Worm (Caenorhabditis elegans): ENCODE data around the gene F07G6.12.

The F07G6.12 gene

ce11 chrX:1712538-1712937 lies 23.5 kb upstream of the F07G6.12 start, which contains the start of gene fbxa-52:
Gene fbxa-52 (minus strand): TSS chrX:1712638.
- TF ChIP-seq rcor-1 (GFP tag; IDR thresholded peaks at IDR 0.05): no peak
- TF ChIP-seq rec-8 (tag; optimal IDR thresholded peaks at IDR 0.05): no peak
- TF ChIP-seq ekl-4 (GFP tag; IDR thresholded peaks at IDR 0.05): no peak
- no peak for TF ChIP-seq xnd-1 (tag; optimal IDR thresholded peaks at IDR 0.05)
- TF ChIP-seq tbx-9 (tag; optimal IDR thresholded peaks at IDR 0.05; ENCODE audit: borderline replicate concordance): no peak
- TF ChIP-seq dox-1 (GFP tag; IDR thresholded peaks at IDR 0.05): no peak
- TF ChIP-seq lin-54 (GFP tag; optimal IDR thresholded peaks at IDR 0.05): no peak
- no peak for TF ChIP-seq madf-10 (tag; optimal IDR thresholded peaks at IDR 0.05)
- no peak for TF ChIP-seq nfya-1 (tag; optimal IDR thresholded peaks at IDR 0.05; ENCODE audit: borderline replicate concordance, insufficient read depth)
- TF ChIP-seq lin-40 (tag; optimal IDR thresholded peaks at IDR 0.05): no peak
- TF ChIP-seq hlh-26 (GFP tag; conservative IDR thresholded peaks at IDR 0.05): no peak
- TF ChIP-seq nfyb-1 (GFP tag; IDR thresholded peaks at IDR 0.05): no peak
- no peak for TF ChIP-seq let-526 (GFP tag; IDR thresholded peaks at IDR 0.05)
- TF ChIP-seq somi-1 (GFP tag; optimal IDR thresholded peaks at IDR 0.05): no peak
- TF ChIP-seq atf-7 (tag; optimal IDR thresholded peaks at IDR 0.05): no peak
- TF ChIP-seq lir-1 (GFP tag; conservative IDR thresholded peaks at IDR 0.05): no peak
- TF ChIP-seq dpff-1 (tag; optimal IDR thresholded peaks at IDR 0.05): no peak
- no peak for TF ChIP-seq sea-2 (GFP tag; IDR thresholded peaks at IDR 0.05)
- TF ChIP-seq F33H1.4 (GFP tag; IDR thresholded peaks at IDR 0.05): no peak
- TF ChIP-seq snpc-3.4 (tag; optimal IDR thresholded peaks at IDR 0.05): no peak

DNA sequence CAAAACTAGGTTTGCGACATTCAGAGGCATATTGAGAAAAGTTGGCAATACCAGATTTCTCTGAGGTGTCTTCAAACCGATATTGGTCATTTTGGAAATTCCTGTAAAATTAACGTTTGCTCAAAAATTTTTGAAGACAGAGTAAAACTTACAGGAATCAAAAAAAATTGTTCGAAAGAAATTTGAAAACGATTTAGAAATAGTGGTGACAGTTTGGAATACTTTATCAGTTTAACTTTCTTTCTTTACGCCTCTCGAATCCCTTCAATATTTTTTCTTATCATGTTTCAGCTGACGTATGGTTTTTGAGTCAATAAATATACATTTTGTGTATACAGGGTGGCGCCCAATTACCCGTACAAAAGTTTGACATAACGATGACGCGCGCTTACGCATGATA lies 17.6 kb upstream of the F07G6.12 start, which contains the start of gene fbxa-53:
fbxa-53 (minus strand) TSS at position 101 of the 400 bp plus-strand sequence.
- no peak for TF ChIP-seq ztf-28 (GFP tag; IDR thresholded peaks at IDR 0.05)
- TF ChIP-seq lin-35 (GFP tag; optimal IDR thresholded peaks at IDR 0.05): no peak
- TF ChIP-seq hrde-1 (tag; optimal IDR thresholded peaks at IDR 0.05; ENCODE audit: borderline replicate concordance): no peak
- TF ChIP-seq zfh-2 (GFP tag; conservative IDR thresholded peaks at IDR 0.05): no peak
- TF ChIP-seq F23B12.7 (tag; optimal IDR thresholded peaks at IDR 0.05; ENCODE audit: insufficient read depth): no peak
- TF ChIP-seq rcor-1 (GFP tag; IDR thresholded peaks at IDR 0.05): no peak
- TF ChIP-seq Y53G8AR.9 (GFP tag; conservative IDR thresholded peaks at IDR 0.05): no peak
- TF ChIP-seq K11D2.4 (GFP tag; IDR thresholded peaks at IDR 0.05): no peak
- no peak for TF ChIP-seq C17E4.6 (GFP tag; IDR thresholded peaks at IDR 0.05)
- no peak for TF ChIP-seq bed-1 (GFP tag; IDR thresholded peaks at IDR 0.05)
- TF ChIP-seq repo-1 (tag; optimal IDR thresholded peaks at IDR 0.05): no peak
- no peak for TF ChIP-seq mcd-1 (GFP tag; IDR thresholded peaks at IDR 0.05)
- no peak for TF ChIP-seq hmg-1.2 (GFP tag; IDR thresholded peaks at IDR 0.05)
- no peak for TF ChIP-seq ceh-79 (tag; optimal IDR thresholded peaks at IDR 0.05)
- no peak for TF ChIP-seq zim-3 (tag; optimal IDR thresholded peaks at IDR 0.05)
- no peak for TF ChIP-seq snpc-1.1 (tag; optimal IDR thresholded peaks at IDR 0.05; ENCODE audit: insufficient read depth)

ce11 chrX:1720359-1720758 lies 15.7 kb upstream of the F07G6.12 start, which contains the start of gene F07G6.8:
Gene F07G6.8 (minus strand): TSS chrX:1720459.
- TF ChIP-seq dox-1 (GFP tag; IDR thresholded peaks at IDR 0.05) (no peak), unc-62 (GFP tag; optimal IDR thresholded peaks at IDR 0.05) (no peak), bed-2 (GFP tag; IDR thresholded peaks at IDR 0.05) (no peak), lsy-27 (tag; optimal IDR thresholded peaks at IDR 0.05; ENCODE audit: borderline replicate concordance, insufficient read depth) (no peak), fkh-3 (tag; optimal IDR thresholded peaks at IDR 0.05) (no peak), mcd-1 (GFP tag; IDR thresholded peaks at IDR 0.05) (no peak), let-526 (GFP tag; IDR thresholded peaks at IDR 0.05) (no peak), nhr-80 (tag; optimal IDR thresholded peaks at IDR 0.05) (no peak), aptf-2 (GFP tag; conservative IDR thresholded peaks at IDR 0.05) (no peak), F37B4.10 (GFP tag; IDR thresholded peaks at IDR 0.05) (no peak), nfya-2 (GFP tag; IDR thresholded peaks at IDR 0.05) (no peak), ZK185.1 (tag; optimal IDR thresholded peaks at IDR 0.05; ENCODE audit: poor library complexity, severe bottlenecking) (no peak), Y67H2A.10 (GFP tag; conservative IDR thresholded peaks at IDR 0.05) (no peak), C17E4.6 (GFP tag; IDR thresholded peaks at IDR 0.05) (no peak), snpc-4 (GFP tag; optimal IDR thresholded peaks at IDR 0.05) (no peak), snpc-4 (tag; optimal IDR thresholded peaks at IDR 0.05) (no peak)
